Worm (Caenorhabditis elegans): Measurements from ENCODE around the gene T10D4.14.
"Not testable (repeated sequence)": the region's sequence is repeated elsewhere in the genome, so short reads cannot be mapped to it uniquely, and the experiment has no call there.

ce11 chrII:3142855-3143254, 8.7 kb downstream of the T10D4.14 start, which contains the start of gene sri-42:
- not testable (repeated sequence) for TF ChIP-seq him-1, W03F9.2, dao-5 (tag; optimal IDR thresholded peaks at IDR 0.05)
